Worm (Caenorhabditis elegans): ENCODE results near the gene ard-1.

Gene ard-1

DNA sequence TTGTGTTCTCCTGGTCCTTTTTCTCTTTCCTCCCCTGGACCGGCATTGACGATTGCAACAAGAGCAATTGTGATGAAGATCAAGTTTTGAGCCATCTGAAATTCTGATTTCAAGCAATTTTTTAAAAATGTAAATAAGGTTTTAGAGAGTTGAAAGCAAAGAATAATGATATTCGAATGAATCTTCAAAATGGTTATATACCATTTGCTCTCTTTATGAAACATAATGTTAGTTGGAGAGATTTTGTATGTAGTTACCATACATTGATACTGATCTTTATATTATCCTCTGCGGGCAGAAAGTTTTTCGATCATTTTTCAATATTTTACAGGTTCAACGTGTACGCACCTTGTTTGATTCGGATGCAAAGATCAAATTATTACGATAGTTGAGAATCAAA lies 25.4 kb upstream of the ard-1 start, which contains the start of gene srlf-24:
Gene srlf-24, minus strand, starts transcription at position 101 of the 400 bp plus-strand sequence.
- TF ChIP-seq ceh-28 (tag; optimal IDR thresholded peaks at IDR 0.05) (no peak), ztf-11 (tag; optimal IDR thresholded peaks at IDR 0.05) (no peak), eor-1 (tag; optimal IDR thresholded peaks at IDR 0.05) (no peak)

DNA sequence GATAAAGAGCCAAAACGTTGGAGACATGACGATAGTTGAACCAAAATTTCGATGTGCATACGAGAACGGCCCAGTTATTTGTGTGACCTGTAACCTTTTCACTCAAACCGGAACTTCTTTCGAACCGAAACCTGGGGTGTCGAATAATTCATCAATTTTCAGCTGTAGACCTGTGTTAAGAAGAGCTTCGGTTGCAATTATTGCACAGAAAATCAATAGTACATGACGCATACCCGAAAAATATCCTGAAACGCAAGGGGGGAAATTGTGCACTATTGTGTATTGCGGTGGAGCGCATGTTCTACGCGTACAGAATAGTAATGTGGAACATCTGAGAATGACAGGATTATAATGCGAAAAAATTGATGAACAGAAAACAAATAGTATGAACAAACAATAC lies 21.3 kb upstream of the ard-1 start, which contains the start of gene pigk-1:
Gene pigk-1, minus strand, starts transcription at position 248 of the 400 bp plus-strand sequence.
- peak; percentile 9 for TF ChIP-seq ama-1 (optimal IDR thresholded peaks at IDR 0.05)
- no peak for TF ChIP-seq nhr-23 (tag; optimal IDR thresholded peaks at IDR 0.05)
- no peak for TF ChIP-seq nhr-12 (tag; optimal IDR thresholded peaks at IDR 0.05)
- TF ChIP-seq nfya-1 (tag; optimal IDR thresholded peaks at IDR 0.05; ENCODE audit: insufficient read depth): no peak
- TF ChIP-seq daf-12 (tag; optimal IDR thresholded peaks at IDR 0.05): no peak
- TF ChIP-seq lin-15B (tag; optimal IDR thresholded peaks at IDR 0.05): no peak
- no peak for TF ChIP-seq ztf-4 (tag; optimal IDR thresholded peaks at IDR 0.05)
- no peak for TF ChIP-seq lin-39 (tag; optimal IDR thresholded peaks at IDR 0.05)
- no peak for TF ChIP-seq hmg-11 (tag; optimal IDR thresholded peaks at IDR 0.05)
- peak; percentile 24 for TF ChIP-seq nhr-43 (tag; optimal IDR thresholded peaks at IDR 0.05; ENCODE audit: poor library complexity, severe bottlenecking)
- no peak for TF ChIP-seq nhr-28 (tag; optimal IDR thresholded peaks at IDR 0.05)
- peak; percentile 15 for TF ChIP-seq R02D3.7 (tag; optimal IDR thresholded peaks at IDR 0.05)
- TF ChIP-seq nhr-77 (tag; optimal IDR thresholded peaks at IDR 0.05): no peak
- TF ChIP-seq elt-2 (tag; optimal IDR thresholded peaks at IDR 0.05): no peak
- TF ChIP-seq elt-1 (tag; optimal IDR thresholded peaks at IDR 0.05): no peak
- TF ChIP-seq ceh-9 (tag; optimal IDR thresholded peaks at IDR 0.05): no peak
- TF ChIP-seq nhr-11 (tag; optimal IDR thresholded peaks at IDR 0.05): no peak
- no peak for TF ChIP-seq ztf-11 (tag; optimal IDR thresholded peaks at IDR 0.05)
- no peak for TF ChIP-seq sea-2 (GFP tag; optimal IDR thresholded peaks at IDR 0.05)
- TF ChIP-seq skn-1 (tag; optimal IDR thresholded peaks at IDR 0.05): no peak

DNA sequence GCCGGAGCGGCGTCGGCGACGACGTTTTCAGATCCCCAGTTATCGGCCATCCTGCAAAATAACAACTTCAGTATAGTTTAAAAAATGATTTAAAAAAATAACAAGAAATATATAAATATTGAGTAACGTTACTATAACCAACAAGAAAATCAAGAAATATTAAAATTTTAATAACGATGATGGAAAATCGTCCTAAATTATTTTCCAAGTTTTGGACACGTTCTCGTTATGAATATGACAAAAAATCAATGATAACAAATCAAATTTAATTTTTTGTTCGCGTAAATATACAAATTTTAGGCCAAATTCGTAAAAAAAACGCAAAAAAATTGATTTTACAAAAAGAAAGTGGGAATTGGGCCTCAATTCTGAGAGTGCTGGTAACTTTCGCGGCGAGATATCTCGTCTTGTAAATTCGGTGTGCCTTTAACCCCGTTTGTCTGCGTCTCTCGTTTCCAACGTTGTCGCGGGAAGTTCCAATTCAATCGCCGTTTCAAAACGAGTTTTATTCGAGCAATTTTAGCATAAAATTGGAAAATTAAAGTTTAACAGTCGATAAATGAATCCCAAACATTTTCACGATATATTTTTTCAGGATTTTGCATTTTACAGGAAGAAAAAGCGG lies 20.0 kb upstream of the ard-1 start, which contains the start of gene rps-5:
Gene rps-5, minus strand, starts transcription at position 51 of the 625 bp plus-strand sequence.
- TF ChIP-seq lsy-12 (tag; optimal IDR thresholded peaks at IDR 0.05) (no peak), nfya-1 (tag; optimal IDR thresholded peaks at IDR 0.05; ENCODE audit: insufficient read depth) (peak; percentile 91), sea-2 (GFP tag; optimal IDR thresholded peaks at IDR 0.05) (no peak), R02D3.7 (tag; optimal IDR thresholded peaks at IDR 0.05) (peak; percentile 23), nhr-25 (tag; optimal IDR thresholded peaks at IDR 0.05) (peak; percentile 39), lin-15B (tag; optimal IDR thresholded peaks at IDR 0.05) (peak; percentile 67), ceh-28 (tag; optimal IDR thresholded peaks at IDR 0.05) (peak; percentile 23), ceh-82 (tag; optimal IDR thresholded peaks at IDR 0.05) (no peak), lin-39 (tag; optimal IDR thresholded peaks at IDR 0.05) (peak; percentile 40), elt-1 (tag; optimal IDR thresholded peaks at IDR 0.05) (no peak), nhr-67 (tag; optimal IDR thresholded peaks at IDR 0.05) (no peak), nhr-12 (tag; optimal IDR thresholded peaks at IDR 0.05) (no peak), egl-5 (tag; optimal IDR thresholded peaks at IDR 0.05) (no peak), pqm-1 (tag; optimal IDR thresholded peaks at IDR 0.05) (peak; percentile 23), elt-2 (tag; optimal IDR thresholded peaks at IDR 0.05) (peak; percentile 27), hmg-11 (tag; optimal IDR thresholded peaks at IDR 0.05) (peak; percentile 80), pha-4 (tag; optimal IDR thresholded peaks at IDR 0.05) (peak; percentile 60), snpc-4 (tag; optimal IDR thresholded peaks at IDR 0.05) (peak; percentile 16), ama-1 (optimal IDR thresholded peaks at IDR 0.05) (no peak), ceh-16 (tag; optimal IDR thresholded peaks at IDR 0.05) (no peak), tbx-2 (tag; optimal IDR thresholded peaks at IDR 0.05) (no peak), mml-1 (tag; optimal IDR thresholded peaks at IDR 0.05) (no peak), eor-1 (tag; optimal IDR thresholded peaks at IDR 0.05) (no peak), nhr-23 (tag; optimal IDR thresholded peaks at IDR 0.05) (peak; percentile 78), skn-1 (tag; optimal IDR thresholded peaks at IDR 0.05) (peak; percentile 8)

DNA sequence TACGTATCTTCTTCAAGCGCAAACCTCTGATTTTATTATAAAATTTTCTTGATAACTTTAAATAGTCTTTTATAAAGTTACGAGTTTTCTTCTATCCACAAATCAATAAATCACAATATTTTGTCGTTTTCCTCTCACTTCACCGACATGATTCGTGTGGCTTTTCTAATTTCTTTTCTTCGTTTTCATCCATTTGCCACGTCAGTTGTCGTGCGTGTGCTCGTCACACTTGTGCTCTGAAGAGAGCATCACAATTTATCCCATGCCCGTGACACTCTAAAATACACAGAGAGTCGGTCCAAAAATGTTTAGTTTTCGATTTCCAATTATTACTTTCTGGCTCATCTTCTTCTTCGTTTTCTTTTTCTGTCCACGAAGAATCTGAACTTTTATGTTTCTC lies 19.2 kb upstream of the ard-1 start:
- TF ChIP-seq nfya-1 (tag; optimal IDR thresholded peaks at IDR 0.05; ENCODE audit: insufficient read depth): peak; percentile 24
- peak; percentile 3 for TF ChIP-seq egl-5 (tag; optimal IDR thresholded peaks at IDR 0.05)
- TF ChIP-seq nhr-25 (tag; optimal IDR thresholded peaks at IDR 0.05): no peak

DNA sequence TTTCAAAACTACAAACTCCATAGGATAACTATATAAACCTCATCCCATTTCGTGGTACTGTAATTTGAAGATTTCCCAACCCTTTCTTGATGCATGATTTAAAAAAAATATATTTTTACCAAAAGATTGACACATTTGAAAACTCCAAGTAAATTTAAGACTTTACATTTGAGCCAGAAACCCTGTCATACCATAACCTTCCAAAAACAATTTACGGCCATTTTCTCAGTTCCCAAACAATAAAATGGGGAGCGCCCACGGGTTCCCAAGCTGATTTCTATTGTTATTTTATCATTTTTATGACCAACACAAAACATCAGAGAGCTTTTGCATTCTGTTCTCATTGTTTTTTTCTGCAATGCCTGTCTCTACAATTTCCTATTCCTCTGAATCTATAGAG lies 18.4 kb upstream of the ard-1 start, which contains the start of gene clc-9:
Gene clc-9, plus strand, starts transcription at position 301 of the 400 bp plus-strand sequence.
- TF ChIP-seq nhr-25 (tag; optimal IDR thresholded peaks at IDR 0.05): no peak
- no peak for TF ChIP-seq sea-2 (GFP tag; optimal IDR thresholded peaks at IDR 0.05)
- TF ChIP-seq elt-1 (tag; optimal IDR thresholded peaks at IDR 0.05): no peak
- TF ChIP-seq ceh-16 (tag; optimal IDR thresholded peaks at IDR 0.05): no peak

All from whole organism, L3 larva.